Worm (Caenorhabditis elegans) whole organism, L1 larva: Measurements from ENCODE around the gene F55C9.6.

Experiments used
- C16A3.4 ChIP-seq: fragments of 150-350 bp; optimal IDR thresholded peaks from 2 replicates; lab custom pipeline; 2014; ENCODE audit warnings: missing biosample characterization, missing genetic modification characterization
- C34B4.2 ChIP-seq: sonication (generic microtip); optimal IDR thresholded peaks from 2 replicates; lab custom pipeline; 2017; ENCODE audit warnings: mild to moderate bottlenecking, missing genetic modification characterization, missing compliant biosample characterization
- aha-1 ChIP-seq: fragments of 150-350 bp; optimal IDR thresholded peaks from 2 replicates; lab custom pipeline; 2014; ENCODE audit warnings: missing biosample characterization, missing genetic modification characterization
- alr-1 ChIP-seq: fragments of 200-800 bp; sonication (Bioruptor generic); optimal IDR thresholded peaks from 2 replicates; lab custom pipeline; 2018; ENCODE audit warnings: borderline replicate concordance, mild to moderate bottlenecking, missing genetic modification characterization, missing compliant biosample characterization
- ceh-82 ChIP-seq, 3 experiments: fragments of 150-350 bp in 1 of 3; sonication (generic microtip) in 2 of 3; optimal IDR thresholded peaks; 2 replicates each; lab custom pipeline; 2014 to 2017; ENCODE audit warnings: missing biosample characterization in 3 of 3, missing genetic modification characterization in 3 of 3
- dpl-1 ChIP-seq, 3 experiments: fragments of 150-350 bp in 2 of 3; sonication (generic microtip) in 1 of 3; optimal IDR thresholded peaks; 2 replicates each; lab custom pipeline; 2014 to 2017; ENCODE audit warnings: missing biosample characterization in 3 of 3, missing genetic modification characterization in 3 of 3, missing genetic modification reagents in 3 of 3
- dsc-1 ChIP-seq: sonication (generic microtip); optimal IDR thresholded peaks from 2 replicates; lab custom pipeline; 2016; ENCODE audit warnings: mild to moderate bottlenecking, missing genetic modification characterization, missing compliant biosample characterization
- egl-13 ChIP-seq: sonication (generic microtip); optimal IDR thresholded peaks from 2 replicates; lab custom pipeline; 2016; ENCODE audit warnings: missing genotype, missing genetic modification reagents, missing genetic modification characterization, missing compliant biosample characterization
- egl-27 ChIP-seq, 2 experiments: fragments of 150-350 bp in 1 of 2; sonication (generic microtip); optimal IDR thresholded peaks; 3 replicates each; lab custom pipeline; 2017 to 2018; ENCODE audit warnings: missing biosample characterization in 2 of 2, missing genetic modification characterization in 2 of 2, missing genetic modification reagents in 2 of 2
- elt-3 ChIP-seq, 6 experiments: fragments of 150-350 bp in 1 of 6; sonication (generic microtip); optimal IDR thresholded peaks; 2 replicates each; lab custom pipeline; 2017 to 2018; ENCODE audit warnings: missing biosample characterization in 6 of 6, missing genetic modification characterization in 6 of 6, inconsistent platforms in 1 of 6
- ets-5 ChIP-seq: fragments of 200-800 bp; sonication (Bioruptor generic); IDR thresholded peaks from 2 replicates; pipeline ENCODE4 v1.3.6; 2022; ENCODE audit warnings: missing genetic modification characterization, missing compliant biosample characterization
- hpl-2 ChIP-seq: fragments of 150-350 bp; optimal IDR thresholded peaks from 2 replicates; lab custom pipeline; 2014; ENCODE audit warnings: missing biosample characterization, missing genetic modification reagents, missing genetic modification characterization
- isw-1 ChIP-seq: fragments of 200-800 bp; sonication (Bioruptor generic); IDR thresholded peaks from 2 replicates; pipeline ENCODE4 v1.3.6; 2022; ENCODE audit warnings: missing genetic modification characterization, missing compliant biosample characterization
- lin-39 ChIP-seq: fragments of 150-350 bp; optimal IDR thresholded peaks from 2 replicates; lab custom pipeline; 2014; ENCODE audit warnings: missing biosample characterization, missing genetic modification reagents, missing genetic modification characterization
- mab-9 ChIP-seq: fragments of 200-800 bp; sonication (Bioruptor generic); IDR thresholded peaks from 2 replicates; pipeline ENCODE4 v1.3.6; 2022; ENCODE audit warnings: missing genetic modification reagents, missing genetic modification characterization, missing compliant biosample characterization
- nhr-20 ChIP-seq: sonication (generic microtip); optimal IDR thresholded peaks from 2 replicates; lab custom pipeline; 2016; ENCODE audit warnings: mild to moderate bottlenecking, missing genetic modification characterization, missing compliant biosample characterization
- nhr-71 ChIP-seq: sonication (generic microtip); optimal IDR thresholded peaks from 2 replicates; lab custom pipeline; 2016; ENCODE audit warnings: mild to moderate bottlenecking, missing genetic modification characterization, moderate library complexity, missing compliant biosample characterization
- nhr-84 ChIP-seq: sonication (generic microtip); optimal IDR thresholded peaks from 2 replicates; lab custom pipeline; 2017; ENCODE audit warnings: missing biosample characterization, missing genetic modification characterization
- nhr-85 ChIP-seq: sonication (generic microtip); peaks from one replicate; lab custom pipeline; 2016; ENCODE audit warnings: missing genetic modification characterization, inconsistent platforms, missing compliant biosample characterization
- pax-3 ChIP-seq: fragments of 200-800 bp; sonication (Bioruptor generic); optimal IDR thresholded peaks from 2 replicates; lab custom pipeline; 2018; ENCODE audit warnings: mild to moderate bottlenecking, missing genetic modification characterization, moderate library complexity, missing compliant biosample characterization
- pqm-1 ChIP-seq: sonication (generic microtip); optimal IDR thresholded peaks from 3 replicates; lab custom pipeline; 2017; ENCODE audit warnings: missing biosample characterization, missing genetic modification characterization
- rnt-1 ChIP-seq: sonication (generic microtip); optimal IDR thresholded peaks from 2 replicates; lab custom pipeline; 2016; ENCODE audit warnings: mild to moderate bottlenecking, missing genetic modification characterization, moderate library complexity, missing compliant biosample characterization
- skn-1 ChIP-seq: fragments of 150-350 bp; optimal IDR thresholded peaks from 2 replicates; lab custom pipeline; 2014; ENCODE audit warnings: missing biosample characterization, missing genetic modification characterization
- snpc-4 ChIP-seq: fragments of 150-350 bp; optimal IDR thresholded peaks from 2 replicates; lab custom pipeline; 2014; ENCODE audit warnings: missing biosample characterization, missing genetic modification characterization
- snu-23 ChIP-seq: sonication (generic microtip); optimal IDR thresholded peaks from 2 replicates; lab custom pipeline; 2016; ENCODE audit warnings: missing genetic modification characterization, missing compliant biosample characterization
- sox-4 ChIP-seq: sonication (generic microtip); optimal IDR thresholded peaks from 2 replicates; lab custom pipeline; 2016; ENCODE audit warnings: missing genetic modification characterization, missing compliant biosample characterization
- swsn-7 ChIP-seq: sonication (generic microtip); optimal IDR thresholded peaks from 2 replicates; lab custom pipeline; 2016; ENCODE audit warnings: missing genetic modification characterization, missing compliant biosample characterization
- unc-130 ChIP-seq: fragments of 150-350 bp; optimal IDR thresholded peaks from 2 replicates; lab custom pipeline; 2017; ENCODE audit warnings: missing biosample characterization, missing genetic modification characterization, inconsistent platforms
- unc-30 ChIP-seq: sonication (generic microtip); optimal IDR thresholded peaks from 2 replicates; lab custom pipeline; 2017; ENCODE audit warnings: missing biosample characterization, missing genetic modification characterization
- unc-98 ChIP-seq: fragments of 200-800 bp; sonication (Bioruptor generic); IDR thresholded peaks from 2 replicates; pipeline ENCODE4 v1.3.6; 2022; ENCODE audit warnings: missing genetic modification characterization, missing compliant biosample characterization
- zag-1 ChIP-seq: fragments of 150-350 bp; optimal IDR thresholded peaks from 2 replicates; lab custom pipeline; 2014; ENCODE audit warnings: missing biosample characterization, missing genetic modification characterization
- ztf-11 ChIP-seq, 2 experiments: sonication (generic microtip); optimal IDR thresholded peaks; 2 replicates each; lab custom pipeline; 2016 to 2017; ENCODE audit warnings: missing genetic modification characterization in 2 of 2, missing biosample characterization in 1 of 2, missing compliant biosample characterization in 1 of 2
- ztf-4 ChIP-seq: fragments of 150-350 bp; optimal IDR thresholded peaks from 2 replicates; lab custom pipeline; 2014; ENCODE audit warnings: missing biosample characterization, missing genetic modification characterization

Gene F55C9.6

ce11 chrV:19259403-19259802 is 37.2 kb downstream of the F55C9.6 start:
- TF ChIP-seq skn-1 (tag; lab: Kevin White, UChicago) (no peak), unc-30 (tag; lab: Kevin White, UChicago) (no peak), nhr-71 (no peak), snu-23 (GFP tag; lab: Kevin White, UChicago) (no peak)

- no peak for TF ChIP-seq isw-1 (GFP tag; lab: Robert Waterston, UW)
- TF ChIP-seq nhr-85 (tag; lab: Kevin White, UChicago), result no peak
- TF ChIP-seq ztf-4 (tag; lab: Kevin White, UChicago), result no peak
- no peak for TF ChIP-seq ceh-82 (tag; optimal IDR thresholded peaks at IDR 0.05; lab: Kevin White, UChicago)
- no peak for TF ChIP-seq unc-30 (tag; lab: Kevin White, UChicago)
- TF ChIP-seq, all 84 proteins: peak for 0
These were observed 39.0 kb downstream of the F55C9.6 start, which contains the start of gene F21D9.3 for ce11 chrV:19257653-19258052. F21D9.3 (minus strand) TSS chrV:19257753.

- TF ChIP-seq ztf-11 (tag; optimal IDR thresholded peaks at IDR 0.05; lab: Kevin White, UChicago) (no peak), C34B4.2 (tag; lab: Kevin White, UChicago) (no peak), egl-13 (tag; lab: Kevin White, UChicago) (no peak), swsn-7 (tag; lab: Kevin White, UChicago) (no peak), unc-98 (GFP tag; lab: Robert Waterston, UW) (no peak), nhr-84 (no peak), C16A3.4 (tag; lab: Kevin White, UChicago) (no peak), pax-3 (tag; lab: Kevin White, UChicago) (no peak), mab-9 (GFP tag; lab: Robert Waterston, UW) (no peak), dsc-1 (tag; lab: Kevin White, UChicago) (no peak), alr-1 (tag; lab: Kevin White, UChicago) (no peak), hpl-2 (GFP tag; lab: Kevin White, UChicago) (no peak), lin-39 (tag; lab: Kevin White, UChicago) (no peak)
- TF ChIP-seq, all 84 proteins: peak for 0
These were observed 43.1 kb downstream of the F55C9.6 start, which contains the start of gene F21D9.4 for ce11 chrV:19253520-19253919. F21D9.4 (plus strand) TSS chrV:19253820.

- TF ChIP-seq rnt-1 (tag; lab: Kevin White, UChicago), result no peak
- no peak for TF ChIP-seq aha-1 (tag; lab: Kevin White, UChicago)
- no peak for TF ChIP-seq unc-98 (GFP tag; lab: Robert Waterston, UW)
- TF ChIP-seq nhr-20, result no peak
- no peak for TF ChIP-seq swsn-7 (tag; lab: Kevin White, UChicago)
- no peak for TF ChIP-seq sox-4
- TF ChIP-seq egl-27 (tag; optimal IDR thresholded peaks at IDR 0.05; lab: Kevin White, UChicago), result no peak
- TF ChIP-seq ets-5 (GFP tag; lab: Robert Waterston, UW), result no peak
- no peak for TF ChIP-seq lin-39 (tag; lab: Kevin White, UChicago)
- no peak for TF ChIP-seq C34B4.2 (tag; lab: Kevin White, UChicago)
These were observed 44.8 kb downstream of the F55C9.6 start, which contains the start of gene F21D9.11 for ce11 chrV:19251844-19252243. F21D9.11 (plus strand) TSS chrV:19252144.

- TF ChIP-seq nhr-71 (no peak), snpc-4 (tag; lab: Kevin White, UChicago) (no peak), alr-1 (tag; lab: Kevin White, UChicago) (no peak), unc-130 (tag; lab: Kevin White, UChicago) (no peak), dpl-1 (GFP tag; optimal IDR thresholded peaks at IDR 0.05; lab: Kevin White, UChicago) (no peak), elt-3 (tag; optimal IDR thresholded peaks at IDR 0.05; lab: Kevin White, UChicago) (no peak), mab-9 (GFP tag; lab: Robert Waterston, UW) (no peak), zag-1 (tag; lab: Kevin White, UChicago) (no peak), egl-13 (tag; lab: Kevin White, UChicago) (no peak), lin-39 (tag; lab: Kevin White, UChicago) (no peak), pqm-1 (tag; lab: Kevin White, UChicago) (no peak)
These were observed 45.6 kb downstream of the F55C9.6 start, which contains the start of gene str-81 for ce11 chrV:19250983-19251382. str-81 (minus strand) TSS chrV:19251083.
